Fruit fly (Drosophila melanogaster) whole organism, embryonic: Measurements from ENCODE around the gene Nca.

Experiments used
- Antp ChIP-seq: fragments of 200-800 bp; sonication (Bioruptor generic); optimal IDR thresholded peaks from 3 replicates; lab custom pipeline; 2016; ENCODE audit warnings: missing biosample characterization, missing genetic modification characterization
- Atf6 ChIP-seq: fragments of 200-800 bp; sonication (Bioruptor generic); IDR thresholded peaks from 2 replicates; pipeline ENCODE4 v1.3.6; 2022; ENCODE audit warnings: missing biosample characterization, missing genetic modification characterization
- Bdp1 ChIP-seq: fragments of 200-800 bp; sonication (Bioruptor generic); optimal IDR thresholded peaks from 3 replicates; lab custom pipeline; 2016; ENCODE audit warnings: missing biosample characterization, missing genetic modification characterization
- CG10147 ChIP-seq: fragments of 200-800 bp; sonication (Bioruptor generic); optimal IDR thresholded peaks from 2 replicates; lab custom pipeline; 2019; ENCODE audit warnings: missing biosample characterization, mild to moderate bottlenecking, missing genetic modification characterization, moderate library complexity
- CG10462 ChIP-seq: fragments of 200-800 bp; sonication (Bioruptor generic); optimal IDR thresholded peaks from 2 replicates; lab custom pipeline; 2016; ENCODE audit warnings: missing biosample characterization, missing genetic modification characterization
- CG1233 ChIP-seq: fragments of 200-800 bp; sonication (Bioruptor generic); optimal IDR thresholded peaks from 4 replicates; lab custom pipeline; 2018; ENCODE audit warnings: missing biosample characterization, mild to moderate bottlenecking, missing genetic modification characterization
- CG13287 ChIP-seq: fragments of 200-800 bp; sonication (Bioruptor generic); IDR thresholded peaks from 2 replicates; pipeline ENCODE4 v1.3.6; 2022; ENCODE audit warnings: missing biosample characterization, missing genetic modification characterization; ENCODE audit not compliant: partially characterized antibody
- CG13894 ChIP-seq: fragments of 200-800 bp; sonication (Bioruptor generic); optimal IDR thresholded peaks from 3 replicates; lab custom pipeline; 2018; ENCODE audit warnings: missing biosample characterization, mild to moderate bottlenecking, missing genetic modification characterization, moderate library complexity
- CG14860 ChIP-seq: fragments of 200-800 bp; sonication (Bioruptor generic); IDR thresholded peaks from 3 replicates; pipeline ENCODE4 v1.3.6; 2022; ENCODE audit warnings: missing biosample characterization, missing genetic modification characterization; ENCODE audit not compliant: partially characterized antibody
- CG17328 ChIP-seq: fragments of 200-800 bp; sonication (Bioruptor generic); IDR thresholded peaks from 2 replicates; pipeline ENCODE4 v1.3.6; 2022; ENCODE audit warnings: missing biosample characterization, missing genetic modification characterization
- CG17359 ChIP-seq: fragments of 200-800 bp; sonication (Bioruptor generic); optimal IDR thresholded peaks from 3 replicates; lab custom pipeline; 2018; ENCODE audit warnings: missing biosample characterization, mild to moderate bottlenecking, missing genetic modification characterization, moderate library complexity
- CG17361 ChIP-seq: fragments of 200-800 bp; sonication (Bioruptor generic); IDR thresholded peaks from 3 replicates; pipeline ENCODE4 v1.3.6; 2022; ENCODE audit warnings: missing biosample characterization, missing genetic modification characterization
- CG18764 ChIP-seq: fragments of 200-800 bp; sonication (Bioruptor generic); optimal IDR thresholded peaks from 3 replicates; lab custom pipeline; 2016; ENCODE audit warnings: missing biosample characterization, missing genetic modification characterization
- CG32767 ChIP-seq: fragments of 200-800 bp; sonication (Bioruptor generic); IDR thresholded peaks from 2 replicates; pipeline ENCODE4 v1.3.6; 2022; ENCODE audit warnings: missing biosample characterization, missing genetic modification characterization
- CG34376 ChIP-seq: fragments of 200-800 bp; sonication (Bioruptor generic); optimal IDR thresholded peaks from 2 replicates; lab custom pipeline; 2018; ENCODE audit warnings: missing biosample characterization, mild to moderate bottlenecking, missing genetic modification characterization
- CG5953 ChIP-seq: fragments of 200-800 bp; sonication (Bioruptor generic); IDR thresholded peaks from 2 replicates; pipeline ENCODE4 v1.3.6; 2022; ENCODE audit warnings: missing biosample characterization, missing genetic modification characterization
- CG6272 ChIP-seq: fragments of 200-800 bp; sonication (Bioruptor generic); IDR thresholded peaks from 2 replicates; pipeline ENCODE4 v1.3.6; 2022; ENCODE audit warnings: missing biosample characterization, missing genetic modification characterization
- CG7271 ChIP-seq: fragments of 200-800 bp; sonication (Bioruptor generic); optimal IDR thresholded peaks from 2 replicates; lab custom pipeline; 2018; ENCODE audit warnings: missing biosample characterization, mild to moderate bottlenecking, missing genetic modification characterization, moderate library complexity
- CG8290 ChIP-seq, 3 experiments: fragments of 200-800 bp; sonication (Bioruptor generic); optimal IDR thresholded peaks; 2 replicates each; lab custom pipeline; 2016 to 2019; ENCODE audit warnings: missing biosample characterization in 3 of 3, missing genetic modification characterization in 3 of 3, mild to moderate bottlenecking in 2 of 3, moderate library complexity in 1 of 3
- CG8359 ChIP-seq: fragments of 200-800 bp; sonication (Bioruptor generic); optimal IDR thresholded peaks from 2 replicates; lab custom pipeline; 2017; ENCODE audit warnings: missing biosample characterization, mild to moderate bottlenecking, missing genetic modification characterization, borderline replicate concordance
- Dfd ChIP-seq, 2 experiments: fragments of >200 bp; optimal IDR thresholded peaks; 2 replicates each; lab custom pipeline; 2017; ENCODE audit warnings: missing biosample characterization in 2 of 2, missing genetic modification characterization in 2 of 2
- Doc3 ChIP-seq: fragments of 200-800 bp; sonication (Bioruptor generic); IDR thresholded peaks from 3 replicates; pipeline ENCODE4 v1.3.6; 2022; ENCODE audit warnings: missing biosample characterization, missing genetic modification characterization; ENCODE audit not compliant: partially characterized antibody
- H2.0 ChIP-seq: fragments of 200-800 bp; sonication (Bioruptor generic); IDR thresholded peaks from 2 replicates; pipeline ENCODE4 v1.3.6; 2022; ENCODE audit warnings: missing biosample characterization, missing genetic modification characterization
- Lim3 ChIP-seq: fragments of 200-800 bp; sonication (Bioruptor generic); IDR thresholded peaks from 2 replicates; pipeline ENCODE4 v1.3.6; 2022; ENCODE audit warnings: missing biosample characterization, missing genetic modification characterization
- Med ChIP-seq: fragments of 200-800 bp; sonication (Bioruptor generic); peaks from one replicate; lab custom pipeline; 2016; ENCODE audit warnings: missing biosample characterization, missing genetic modification characterization, mild to moderate bottlenecking, inconsistent platforms, moderate library complexity
- Myb ChIP-seq: fragments of 200-800 bp; sonication (Bioruptor generic); optimal IDR thresholded peaks from 2 replicates; lab custom pipeline; 2016; ENCODE audit warnings: missing biosample characterization, missing genetic modification characterization
- Nf-YC ChIP-seq: fragments of 200-800 bp; optimal IDR thresholded peaks from 3 replicates; lab custom pipeline; 2019; ENCODE audit warnings: missing biosample characterization, mild to moderate bottlenecking, missing genetic modification characterization, moderate library complexity
- Side ChIP-seq: fragments of 200-800 bp; sonication (Bioruptor generic); optimal IDR thresholded peaks from 2 replicates; lab custom pipeline; 2016; ENCODE audit warnings: missing biosample characterization, missing genetic modification characterization
- abd-A ChIP-seq: fragments of 200-800 bp; sonication (Bioruptor generic); optimal IDR thresholded peaks from 3 replicates; lab custom pipeline; 2019; ENCODE audit warnings: missing biosample characterization, mild to moderate bottlenecking, missing genetic modification characterization, moderate library complexity
- bsh ChIP-seq, 2 experiments: fragments of 200-800 bp; sonication (Bioruptor generic); optimal IDR thresholded peaks; 2 replicates each; lab custom pipeline; 2017 to 2018; ENCODE audit warnings: mild to moderate bottlenecking in 2 of 2, missing biosample characterization in 2 of 2, missing genetic modification characterization in 2 of 2, moderate library complexity in 1 of 2
- ewg ChIP-seq: fragments of 200-800 bp; sonication (Bioruptor generic); optimal IDR thresholded peaks from 3 replicates; lab custom pipeline; 2017; ENCODE audit warnings: mild to moderate bottlenecking, missing biosample characterization, missing genetic modification reagents, missing genetic modification characterization
- gsb ChIP-seq: fragments of 200-800 bp; sonication (Bioruptor generic); IDR thresholded peaks from 2 replicates; pipeline ENCODE4 v1.3.6; 2022; ENCODE audit warnings: missing biosample characterization, missing genetic modification characterization
- ind ChIP-seq: fragments of 200-800 bp; sonication (Bioruptor generic); optimal IDR thresholded peaks from 3 replicates; lab custom pipeline; 2016; ENCODE audit warnings: missing biosample characterization, missing genetic modification characterization
- inv ChIP-seq: fragments of 200-800 bp; sonication (Bioruptor generic); IDR thresholded peaks from 2 replicates; pipeline ENCODE4 v1.3.6; 2022; ENCODE audit warnings: missing biosample characterization, missing genetic modification characterization; ENCODE audit not compliant: partially characterized antibody
- jing ChIP-seq: fragments of 200-800 bp; sonication (Bioruptor generic); optimal IDR thresholded peaks from 2 replicates; lab custom pipeline; 2018; ENCODE audit warnings: missing biosample characterization, mild to moderate bottlenecking, missing genetic modification characterization
- nau ChIP-seq: fragments of 200-800 bp; sonication (Bioruptor generic); optimal IDR thresholded peaks from 3 replicates; lab custom pipeline; 2017; ENCODE audit warnings: missing biosample characterization, mild to moderate bottlenecking, missing genetic modification characterization, missing genetic modification reagents
- onecut ChIP-seq: fragments of 200-800 bp; sonication (Bioruptor generic); IDR thresholded peaks from 2 replicates; pipeline ENCODE4 v1.3.6; 2022; ENCODE audit warnings: missing biosample characterization, missing genetic modification characterization
- pan ChIP-seq, 4 experiments: fragments of >200 bp in 3 of 4; fragments of 200-800 bp in 1 of 4; sonication (Bioruptor generic) in 1 of 4; optimal IDR thresholded peaks in 3 of 4; IDR thresholded peaks in 1 of 4; 2 replicates each; pipeline versions ENCODE4 v1.3.6 to Lab custom; 2017 to 2022; ENCODE audit warnings: missing biosample characterization in 2 of 4, missing genetic modification characterization in 2 of 4, mixed read lengths in 1 of 4
- pum ChIP-seq: fragments of 200-800 bp; sonication (Bioruptor generic); optimal IDR thresholded peaks from 2 replicates; lab custom pipeline; 2016; ENCODE audit warnings: missing biosample characterization, missing genetic modification characterization
- pzg ChIP-seq: fragments of 200-800 bp; sonication (Bioruptor generic); optimal IDR thresholded peaks from 3 replicates; lab custom pipeline; 2018; ENCODE audit warnings: missing biosample characterization, mild to moderate bottlenecking, missing genetic modification characterization, moderate library complexity
- row ChIP-seq: fragments of 200-800 bp; sonication (Bioruptor generic); IDR thresholded peaks from 3 replicates; pipeline ENCODE4 v1.3.6; 2022; ENCODE audit warnings: missing biosample characterization, missing genetic modification characterization
- sens ChIP-seq: fragments of 200-800 bp; sonication (Bioruptor generic); peaks from one replicate; lab custom pipeline; 2016; ENCODE audit warnings: missing biosample characterization, missing genetic modification characterization
- shn ChIP-seq: fragments of 200-800 bp; sonication (Bioruptor generic); optimal IDR thresholded peaks from 3 replicates; lab custom pipeline; 2016; ENCODE audit warnings: missing biosample characterization, missing genetic modification characterization
- stwl ChIP-seq: fragments of 200-800 bp; sonication (Bioruptor generic); optimal IDR thresholded peaks from 3 replicates; lab custom pipeline; 2018; ENCODE audit warnings: missing biosample characterization, mild to moderate bottlenecking, missing genetic modification characterization, moderate library complexity
- usp ChIP-seq: fragments of >200 bp; optimal IDR thresholded peaks from 2 replicates; lab custom pipeline; 2017; ENCODE audit warnings: missing biosample characterization, missing genetic modification characterization

Nca gene

dm6 chr3L:19985768-19986167, 5.9 kb upstream of the Nca start, which contains the start of the genes hale and schuy:
Gene hale (minus strand): TSS chr3L:19985868.
Gene schuy (plus strand): TSS chr3L:19986093.
- TF ChIP-seq Myb: no peak
- TF ChIP-seq stwl (tag; lab: Kevin White, UChicago): no peak
- TF ChIP-seq ind (GFP tag; lab: Kevin White, UChicago): no peak
- TF ChIP-seq CG6272 (GFP tag; lab: Robert Waterston, UW): no peak
- no peak for TF ChIP-seq usp (GFP tag; lab: Kevin White, UChicago)
- no peak for TF ChIP-seq jing (GFP tag; lab: Kevin White, UChicago)
- TF ChIP-seq CG8359 (GFP tag; lab: Kevin White, UChicago): no peak
- no peak for TF ChIP-seq CG5953 (GFP tag; lab: Robert Waterston, UW)
- TF ChIP-seq Bdp1 (GFP tag; lab: Kevin White, UChicago): no peak
- TF ChIP-seq, all 482 proteins: peak for 0

DNA sequence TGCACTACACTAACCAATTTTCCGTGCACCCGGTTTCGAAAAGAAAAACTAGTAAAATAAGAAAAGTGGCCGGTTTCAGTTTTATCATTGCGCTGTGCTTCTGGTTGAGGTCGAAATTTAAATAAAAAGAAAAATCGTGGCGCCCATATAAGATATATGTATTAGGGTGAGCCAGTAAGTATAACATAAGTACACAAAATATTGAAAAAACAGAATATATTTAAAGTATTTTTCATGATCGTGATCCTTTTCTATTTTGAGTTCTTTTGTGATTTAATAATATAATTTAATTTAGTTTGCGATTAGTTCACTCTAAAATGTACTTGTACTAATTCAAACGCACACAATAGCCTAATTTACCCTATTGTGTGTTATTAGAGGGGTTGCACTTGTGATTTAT, 2.8 kb upstream of the Nca start, which contains the start of gene Csas:
Csas (minus strand) TSS at position 101 of the 400 bp plus-strand sequence.
- TF ChIP-seq CG14860 (GFP tag; lab: Robert Waterston, UW) (no peak), sens (GFP tag; lab: Kevin White, UChicago) (peak; percentile 71), pan (optimal IDR thresholded peaks at IDR 0.05; lab: Kevin White, UChicago) (no peak), pan (GFP tag; optimal IDR thresholded peaks at IDR 0.05 in 1 of 2, IDR thresholded peaks at IDR 0.05 in 1 of 2) (peak in 1 of 2 experiments; percentile 24), row (GFP tag; lab: Robert Waterston, UW) (0 out of 3 replicates have a peak, but pooled peaks have one; percentile 23)

dm6 chr3L:19991120-19991519, 567 bp upstream of the Nca start, which contains the start of gene fln:
Gene fln (minus strand): TSS chr3L:19991220.
- no peak for TF ChIP-seq inv (GFP tag; lab: Robert Waterston, UW)
- no peak for TF ChIP-seq CG18764 (GFP tag; lab: Kevin White, UChicago)
- TF ChIP-seq Dfd (GFP tag; optimal IDR thresholded peaks at IDR 0.05; lab: Kevin White, UChicago): no peak
- TF ChIP-seq nau (GFP tag; lab: Kevin White, UChicago): no peak
- no peak for TF ChIP-seq Lim3 (GFP tag; lab: Robert Waterston, UW)
- no peak for TF ChIP-seq CG1233 (GFP tag; lab: Kevin White, UChicago)
- TF ChIP-seq Doc3 (GFP tag; lab: Robert Waterston, UW): no peak
- no peak for TF ChIP-seq CG34376
- TF ChIP-seq shn (GFP tag; lab: Kevin White, UChicago): no peak
- no peak for TF ChIP-seq pzg (GFP tag; lab: Kevin White, UChicago)
- no peak for TF ChIP-seq Side
- no peak for TF ChIP-seq Antp (GFP tag; lab: Kevin White, UChicago)
- no peak for TF ChIP-seq CG17361 (GFP tag; lab: Robert Waterston, UW)
- TF ChIP-seq CG10462 (GFP tag; lab: Kevin White, UChicago): no peak
- TF ChIP-seq CG7271 (tag; lab: Kevin White, UChicago): no peak
- TF ChIP-seq CG17359 (tag; lab: Kevin White, UChicago): no peak

- TF ChIP-seq ewg: peak; percentile 90
- peak; percentile 42 for TF ChIP-seq CG13894 (tag; lab: Kevin White, UChicago)
- peak; percentile 50 for TF ChIP-seq Med (GFP tag; lab: Kevin White, UChicago)
- TF ChIP-seq bsh (GFP tag; optimal IDR thresholded peaks at IDR 0.05; lab: Kevin White, UChicago): no peak
- TF ChIP-seq Atf6 (GFP tag; lab: Robert Waterston, UW): no peak
- TF ChIP-seq H2.0 (GFP tag; lab: Robert Waterston, UW): no peak
- no peak for TF ChIP-seq CG17328
- TF ChIP-seq onecut (GFP tag; lab: Robert Waterston, UW): peak; percentile 85
- TF ChIP-seq Nf-YC: peak; percentile 61
- peak; percentile 7 for TF ChIP-seq abd-A (tag; lab: Kevin White, UChicago)
- no peak for TF ChIP-seq CG10147
- TF ChIP-seq CG13287 (GFP tag; lab: Robert Waterston, UW): 0 out of 2 replicates have a peak, but pooled peaks have one; percentile 16
- TF ChIP-seq pum (GFP tag; lab: Kevin White, UChicago): no peak
- peak; percentile 77 for TF ChIP-seq CG32767 (GFP tag; lab: Robert Waterston, UW)
- peak; percentile 35 for TF ChIP-seq stwl (tag; lab: Kevin White, UChicago)
- no peak for TF ChIP-seq CG8290 (GFP tag; optimal IDR thresholded peaks at IDR 0.05; lab: Kevin White, UChicago)
- TF ChIP-seq CG8290 (tag; optimal IDR thresholded peaks at IDR 0.05; lab: Kevin White, UChicago): peak in 1 of 2 experiments; percentile 27
- TF ChIP-seq gsb: no peak
These were observed 2.3 kb downstream of the Nca start for dm6 chr3L:19994015-19994414.
